Fruit fly (Drosophila melanogaster) whole organism, pupa: ENCODE data around the gene NijC.

Source experiments
- CG8301 ChIP-seq: fragments of 200-800 bp; sonication (Bioruptor generic); optimal IDR thresholded peaks from 2 replicates; lab custom pipeline; 2018; ENCODE audit warnings: missing biosample characterization, mild to moderate bottlenecking, missing genetic modification characterization
- Snoo ChIP-seq: fragments of 200-800 bp; sonication (Bioruptor generic); optimal IDR thresholded peaks from 3 replicates; lab custom pipeline; 2017; ENCODE audit warnings: missing biosample characterization, mild to moderate bottlenecking, missing genetic modification characterization, inconsistent platforms

DNA sequence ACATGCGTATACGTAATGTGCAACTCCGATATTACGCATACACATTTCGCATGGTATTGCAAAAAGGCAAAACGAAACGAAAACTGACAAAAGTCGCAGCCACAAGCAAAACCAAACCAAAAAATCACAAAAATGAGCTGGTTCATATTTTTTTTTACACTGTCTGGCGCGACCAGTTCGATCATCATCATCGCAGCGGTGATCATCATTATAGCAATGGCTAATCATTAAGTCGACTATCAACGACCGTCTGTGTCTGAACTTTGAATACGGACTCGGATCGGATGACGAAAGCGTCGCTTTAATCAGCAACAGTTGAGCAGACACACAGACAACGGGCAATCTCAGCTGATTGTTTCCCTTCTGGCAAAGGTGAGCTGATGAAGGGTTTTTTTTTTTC is 22.0 kb downstream of the NijC start:
- TF ChIP-seq CG8301 (tag; lab: Kevin White, UChicago) = no peak
- TF ChIP-seq Snoo (tag; lab: Kevin White, UChicago) = peak; percentile 36
